Worm (Caenorhabditis elegans): Measurements from ENCODE around the gene F59A1.16.

Gene F59A1.16

DNA sequence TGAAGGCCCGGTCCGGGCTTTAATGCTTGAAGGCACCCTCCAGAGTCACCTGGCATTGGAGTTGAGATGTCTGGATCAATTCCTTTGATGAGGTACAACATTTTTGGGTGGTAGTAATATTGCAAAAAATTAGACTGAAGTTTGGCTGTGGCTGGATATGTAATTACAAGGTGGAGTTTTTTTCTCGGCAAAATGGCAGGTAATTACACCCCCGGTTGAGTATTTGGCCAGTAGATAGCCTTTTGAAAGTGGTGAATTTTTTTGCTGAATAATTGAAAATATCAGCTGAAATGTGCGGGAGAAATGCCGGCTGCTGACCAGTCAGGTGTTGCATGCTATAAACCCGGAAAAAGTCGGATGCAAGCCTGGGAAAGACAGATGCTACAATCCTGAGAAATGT lies 14.3 kb upstream of the F59A1.16 start, which contains the start of gene Y26G10.4:
TSS of gene Y26G10.4 (minus strand) at position 101 of the 400 bp plus-strand sequence.
- TF ChIP-seq unc-62 (GFP tag; optimal IDR thresholded peaks at IDR 0.05), result no peak

- no peak for TF ChIP-seq unc-62 (GFP tag; optimal IDR thresholded peaks at IDR 0.05)
Measured at ce11 chrV:17696753-17697152, 12.0 kb upstream of the F59A1.16 start, which contains the start of gene spp-29. TSS of gene spp-29 (minus strand) at chrV:17696853.

ce11 chrV:17695802-17696201 lies 11.0 kb upstream of the F59A1.16 start, which contains the start of gene Y26G10.1:
TSS of gene Y26G10.1 (minus strand) at chrV:17695902.
- TF ChIP-seq unc-62 (GFP tag; optimal IDR thresholded peaks at IDR 0.05), result no peak

ce11 chrV:17694260-17694659 lies 9.5 kb upstream of the F59A1.16 start:
- TF ChIP-seq unc-62 (GFP tag; optimal IDR thresholded peaks at IDR 0.05), result no peak

ce11 chrV:17690922-17691321 lies 6.2 kb upstream of the F59A1.16 start, which contains the start of gene F59A1.13:
TSS of gene F59A1.13 (minus strand) at chrV:17691022.
- no peak for TF ChIP-seq unc-62 (GFP tag; optimal IDR thresholded peaks at IDR 0.05)

- TF ChIP-seq unc-62 (GFP tag; optimal IDR thresholded peaks at IDR 0.05), result no peak
Measured at ce11 chrV:17686852-17687251, 2.1 kb upstream of the F59A1.16 start, which contains the start of gene F59A1.18. TSS of gene F59A1.18 (minus strand) at chrV:17686952.

ce11 chrV:17683763-17684162 lies 994 bp downstream of the F59A1.16 start, which contains the start of gene F59A1.15:
TSS of gene F59A1.15 (minus strand) at chrV:17683863.
- no peak for TF ChIP-seq unc-62 (GFP tag; optimal IDR thresholded peaks at IDR 0.05)

DNA sequence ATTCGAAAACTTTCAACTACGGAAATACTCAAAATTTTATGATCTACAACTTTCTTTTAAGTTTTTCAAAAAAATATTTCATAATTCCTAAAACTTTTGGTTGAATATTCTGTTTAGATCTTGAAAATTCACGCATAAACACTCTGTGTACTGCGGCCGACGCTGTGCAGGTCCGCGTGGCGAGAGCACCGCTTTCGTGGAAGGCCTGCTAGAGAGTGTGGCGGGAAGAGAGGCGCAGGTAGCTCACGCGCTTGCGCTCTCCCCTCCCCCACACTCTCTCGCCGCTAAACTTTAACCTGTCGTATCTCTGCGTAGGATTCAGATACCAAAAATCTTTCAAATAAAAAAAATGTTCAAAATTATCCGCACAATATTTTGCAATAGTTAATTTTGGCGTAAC lies 1.5 kb downstream of the F59A1.16 start:
- no peak for TF ChIP-seq unc-62 (GFP tag; optimal IDR thresholded peaks at IDR 0.05)

DNA sequence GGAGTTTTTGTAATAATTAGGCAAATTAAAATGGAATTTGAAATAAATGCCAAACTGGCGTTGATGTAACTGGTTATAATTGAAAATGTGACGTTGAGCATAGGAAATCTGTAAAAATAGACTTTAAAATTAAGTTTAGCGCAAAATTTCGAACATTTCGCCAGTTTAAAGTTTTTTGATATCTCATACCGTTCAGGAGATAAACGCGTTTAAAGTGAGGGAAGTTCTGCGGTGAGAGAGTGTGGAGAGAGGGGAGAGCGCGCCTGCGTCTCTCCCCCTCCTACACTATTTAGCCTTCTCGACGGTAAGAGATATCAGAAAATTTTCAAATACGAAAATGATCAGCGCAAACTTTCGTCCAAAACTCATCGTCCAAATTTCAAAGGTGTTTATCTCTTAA lies 8.2 kb downstream of the F59A1.16 start, which contains the start of gene str-92:
TSS of gene str-92 (minus strand) at position 101 of the 400 bp plus-strand sequence.
- no peak for TF ChIP-seq unc-62 (GFP tag; optimal IDR thresholded peaks at IDR 0.05)

DNA sequence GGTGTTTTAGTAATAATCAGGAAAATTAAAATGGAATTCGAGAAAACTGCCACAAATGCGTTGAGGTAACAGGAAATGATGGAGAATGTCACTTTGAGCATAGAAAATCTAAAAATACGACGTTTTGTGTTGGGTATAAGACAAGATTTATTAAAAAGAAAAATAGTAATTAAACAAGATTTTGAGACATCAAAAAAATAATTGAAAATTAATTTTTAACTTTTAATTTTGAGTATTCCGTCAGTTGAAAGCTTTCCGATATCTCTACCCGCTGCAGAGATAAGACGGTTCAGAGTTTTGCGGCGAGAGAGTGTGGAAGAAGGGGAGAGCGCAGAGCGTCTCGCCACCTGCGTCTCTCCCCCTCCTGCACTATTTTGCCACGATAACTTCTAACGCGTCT lies 11.4 kb downstream of the F59A1.16 start, which contains the start of gene str-93:
TSS of gene str-93 (minus strand) at position 101 of the 400 bp plus-strand sequence.
- no peak for TF ChIP-seq unc-62 (GFP tag; optimal IDR thresholded peaks at IDR 0.05)

- no peak for TF ChIP-seq unc-62 (GFP tag; optimal IDR thresholded peaks at IDR 0.05)
Measured at ce11 chrV:17668531-17668930, 16.2 kb downstream of the F59A1.16 start, which contains the start of gene str-89. TSS of gene str-89 (plus strand) at chrV:17668831.

ce11 chrV:17667676-17668075 lies 17.1 kb downstream of the F59A1.16 start, which contains the start of gene F59A1.12:
TSS of gene F59A1.12 (minus strand) at chrV:17667776.
- no peak for TF ChIP-seq unc-62 (GFP tag; optimal IDR thresholded peaks at IDR 0.05)

DNA sequence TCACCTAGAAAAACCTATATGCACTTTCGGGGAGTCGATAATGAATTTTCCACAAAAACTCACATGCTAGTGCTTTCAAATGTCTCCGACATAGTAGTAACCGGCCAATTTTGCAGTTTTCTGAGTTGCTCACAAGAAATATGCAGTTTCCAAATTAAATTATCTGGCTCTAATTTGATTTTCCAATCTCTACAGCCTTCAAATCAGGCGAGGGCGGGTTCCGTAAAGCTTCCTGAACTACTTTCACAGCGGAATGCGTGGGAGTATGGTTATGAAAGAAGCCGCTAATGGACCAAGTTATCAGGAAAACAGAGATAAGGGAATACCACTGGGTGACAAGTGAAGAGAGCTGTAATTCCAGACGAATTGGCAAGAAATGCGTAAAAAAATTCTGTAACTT lies 18.9 kb downstream of the F59A1.16 start, which contains the start of gene F59A1.11:
TSS of gene F59A1.11 (minus strand) at position 101 of the 400 bp plus-strand sequence.
- no peak for TF ChIP-seq unc-62 (GFP tag; optimal IDR thresholded peaks at IDR 0.05)

- TF ChIP-seq unc-62 (GFP tag; optimal IDR thresholded peaks at IDR 0.05), result no peak
Measured at ce11 chrV:17664367-17664766, 20.4 kb downstream of the F59A1.16 start.

DNA sequence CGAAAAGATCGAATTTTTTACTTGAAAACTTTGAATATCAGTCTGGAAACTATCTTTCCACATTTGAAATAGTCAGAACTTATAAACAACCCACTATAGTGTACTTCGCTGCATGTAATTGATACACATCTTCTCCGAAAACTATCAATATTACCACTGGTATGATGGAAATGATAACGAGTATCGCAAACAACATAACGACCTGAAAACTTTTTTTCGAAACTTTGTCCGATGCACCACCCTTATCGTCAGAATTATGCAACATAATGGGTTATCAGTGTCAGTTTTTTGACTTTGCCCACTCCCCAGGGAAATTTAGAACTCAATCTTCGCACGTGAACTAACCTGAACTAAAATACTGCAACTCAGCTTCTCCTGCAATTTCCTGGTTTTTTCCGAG lies 22.5 kb downstream of the F59A1.16 start:
- TF ChIP-seq unc-62 (GFP tag; optimal IDR thresholded peaks at IDR 0.05), result no peak

DNA sequence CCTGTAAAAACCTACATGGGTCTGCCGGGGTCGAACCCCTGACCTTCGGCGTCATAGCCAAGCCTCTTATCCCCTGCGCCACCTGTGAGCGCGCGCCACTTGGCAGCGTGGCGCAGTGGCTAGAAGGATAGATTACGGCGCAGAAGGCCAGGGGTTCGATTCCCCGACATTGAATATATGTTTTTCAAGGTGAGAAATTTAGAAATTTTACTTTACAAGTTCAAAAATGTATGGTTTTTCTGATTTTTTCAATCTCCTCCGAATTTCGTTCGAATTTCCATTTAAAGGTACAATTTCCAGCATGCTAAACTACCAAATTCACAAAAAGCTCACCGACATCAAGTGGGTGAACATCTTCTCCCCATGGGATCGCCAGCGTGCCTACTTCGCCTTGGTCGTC lies 24.8 kb downstream of the F59A1.16 start, which contains the start of gene dgat-2:
TSS of gene dgat-2 (plus strand) at position 301 of the 400 bp plus-strand sequence.
- TF ChIP-seq unc-62 (GFP tag; optimal IDR thresholded peaks at IDR 0.05), result no peak

DNA sequence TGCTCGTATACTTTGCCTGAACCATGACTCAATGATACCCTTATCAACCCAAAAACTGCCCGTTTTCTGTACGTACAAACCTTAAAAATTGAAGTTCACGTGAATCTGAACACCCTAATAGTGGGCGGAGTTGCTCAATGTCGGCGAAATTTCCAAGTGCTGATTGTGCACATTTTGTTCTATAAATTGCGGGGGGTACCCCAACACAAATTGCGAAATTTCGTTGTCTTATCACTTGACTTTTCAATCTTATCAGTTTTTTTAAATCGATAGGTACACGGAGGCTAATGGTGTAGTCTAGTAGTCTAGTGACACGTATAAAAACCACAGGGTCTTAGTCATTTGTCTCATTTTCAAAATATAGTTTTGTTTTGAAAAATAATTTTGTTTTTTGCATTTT lies 25.5 kb downstream of the F59A1.16 start, which contains the start of gene fbxa-108:
TSS of gene fbxa-108 (minus strand) at position 158 of the 400 bp plus-strand sequence.
- no peak for TF ChIP-seq unc-62 (GFP tag; optimal IDR thresholded peaks at IDR 0.05)
